In the genomic region with DNA sequence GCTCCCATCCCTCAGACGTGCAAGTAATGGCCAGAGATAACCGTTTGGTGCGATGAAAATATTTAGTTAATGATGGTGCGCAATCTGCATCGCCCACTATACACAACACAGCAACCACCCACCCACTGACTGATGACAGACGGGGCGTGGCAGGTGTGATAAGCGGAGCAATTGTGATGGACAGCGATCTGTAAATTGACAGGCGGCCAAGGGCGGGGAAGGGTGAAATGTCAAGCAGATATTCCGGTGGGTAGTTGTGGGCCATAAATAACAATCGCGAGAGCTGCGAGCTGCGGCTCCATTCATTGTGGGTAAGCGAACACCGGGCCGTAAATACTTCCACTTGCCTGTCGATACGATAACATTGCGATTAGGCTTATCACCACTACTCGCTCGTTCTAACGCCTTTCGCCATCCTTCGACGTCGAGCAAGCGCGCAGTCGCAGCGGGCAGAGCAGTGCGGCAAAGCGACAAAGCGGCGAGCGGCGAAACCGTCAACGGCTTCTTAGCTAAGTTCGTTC, we compare ENCODE assay signal across 4 fruit fly cellular contexts.
TF ChIP-seq lines count a peak whose summit lies in the region.

Gene yin (minus strand): TSS at position 51 of the 521 bp plus-strand sequence.

- peak; percentile 38 for TF ChIP-seq CTCF in whole organism, embryonic (GFP tag; optimal IDR thresholded peaks at IDR 0.05; lab: Kevin White, UChicago)

TF ChIP-seq in whole organism, adult, 20 proteins besides CTCF, POLR2A, EP300 and RAD21:
- no peak for TF ChIP-seq CG7045 (GFP tag; optimal IDR thresholded peaks at IDR 0.05; lab: Kevin White, UChicago)
- peak; percentile 68 for TF ChIP-seq cic (GFP tag; optimal IDR thresholded peaks at IDR 0.05; lab: Kevin White, UChicago)

TF ChIP-seq in whole organism, embryonic, 481 proteins besides CTCF, POLR2A, EP300 and RAD21 (continues in another document):
- TF ChIP-seq CG11504 (tag; optimal IDR thresholded peaks at IDR 0.05; lab: Kevin White, UChicago) (no peak), gfzf (GFP tag; optimal IDR thresholded peaks at IDR 0.05; lab: Kevin White, UChicago) (no peak), gce (GFP tag; IDR thresholded peaks at IDR 0.05; lab: Robert Waterston, UW) (no peak), sug (tag; optimal IDR thresholded peaks at IDR 0.05; lab: Kevin White, UChicago) (peak; percentile 50), BEAF-32 (GFP tag; optimal IDR thresholded peaks at IDR 0.05; lab: Kevin White, UChicago) (no peak), fd96Cb (tag; optimal IDR thresholded peaks at IDR 0.05; lab: Kevin White, UChicago) (no peak), bbx (GFP tag; IDR thresholded peaks at IDR 0.05; lab: Robert Waterston, UW; ENCODE audit: partially characterized antibody) (peak; percentile 34; the same call in 1 of the 2 replicates), btn (GFP tag; optimal IDR thresholded peaks at IDR 0.05; lab: Kevin White, UChicago) (no peak), CG10543 (GFP tag; optimal IDR thresholded peaks at IDR 0.05; lab: Kevin White, UChicago) (peak; percentile 14), CG10209 (GFP tag; optimal IDR thresholded peaks at IDR 0.05; lab: Kevin White, UChicago) (no peak), Optix (GFP tag; IDR thresholded peaks at IDR 0.05; lab: Robert Waterston, UW) (no peak), Hr78 (GFP tag; optimal IDR thresholded peaks at IDR 0.05; lab: Kevin White, UChicago) (peak in 1 of 2 experiments; percentile 65), bowl (GFP tag; IDR thresholded peaks at IDR 0.05; lab: Robert Waterston, UW) (peak; percentile 17; the same call in 1 of the 2 replicates), E2f2 (GFP tag; IDR thresholded peaks at IDR 0.05; lab: Robert Waterston, UW) (no peak), wek (GFP tag; optimal IDR thresholded peaks at IDR 0.05; lab: Kevin White, UChicago) (no peak), crol (GFP tag; IDR thresholded peaks at IDR 0.05; lab: Robert Waterston, UW) (peak; percentile 58; the same call in 1 of the 2 replicates), mirr (GFP tag; optimal IDR thresholded peaks at IDR 0.05; lab: Kevin White, UChicago) (peak; percentile 19), hkb (optimal IDR thresholded peaks at IDR 0.05; lab: Kevin White, UChicago) (no peak), hkb (GFP tag; IDR thresholded peaks at IDR 0.05; lab: Robert Waterston, UW) (no peak), CG12155 (GFP tag; optimal IDR thresholded peaks at IDR 0.05; lab: Kevin White, UChicago) (peak; percentile 42), Doc2 (GFP tag; IDR thresholded peaks at IDR 0.05; lab: Robert Waterston, UW) (no peak), Aef1 (GFP tag; IDR thresholded peaks at IDR 0.05; lab: Robert Waterston, UW) (no peak), CG34376 (GFP tag; optimal IDR thresholded peaks at IDR 0.05; lab: Kevin White, UChicago) (peak; percentile 75), Xrp1 (GFP tag; IDR thresholded peaks at IDR 0.05; lab: Robert Waterston, UW) (no peak), CG10274 (GFP tag; optimal IDR thresholded peaks at IDR 0.05; lab: Kevin White, UChicago) (no peak), exex (tag; optimal IDR thresholded peaks at IDR 0.05; lab: Kevin White, UChicago) (peak; percentile 70), abd-A (tag; optimal IDR thresholded peaks at IDR 0.05; lab: Kevin White, UChicago) (no peak), CG6175 (GFP tag; IDR thresholded peaks at IDR 0.05; lab: Robert Waterston, UW) (no peak)

TF ChIP-seq in whole organism, prepupa, 60 proteins besides CTCF, POLR2A, EP300 and RAD21:
- no peak for TF ChIP-seq CG16779 (tag; optimal IDR thresholded peaks at IDR 0.05; lab: Kevin White, UChicago)
- TF ChIP-seq CG6792 (GFP tag; optimal IDR thresholded peaks at IDR 0.05; lab: Kevin White, UChicago): no peak
- no peak for TF ChIP-seq ss (GFP tag; optimal IDR thresholded peaks at IDR 0.05; lab: Kevin White, UChicago)
- TF ChIP-seq CG11294 (GFP tag; IDR thresholded peaks at IDR 0.05; lab: Robert Waterston, UW): no peak
- no peak for TF ChIP-seq Met (GFP tag; optimal IDR thresholded peaks at IDR 0.05; lab: Kevin White, UChicago)
- peak; percentile 70 for TF ChIP-seq svp (GFP tag; lab: Kevin White, UChicago)
- TF ChIP-seq fd59A (GFP tag; optimal IDR thresholded peaks at IDR 0.05; lab: Kevin White, UChicago): no peak
- TF ChIP-seq eg (GFP tag; IDR thresholded peaks at IDR 0.05; lab: Robert Waterston, UW): 0 out of 3 replicates have a peak, but pooled peaks have one; percentile 31

TF ChIP-seq in whole organism, pupa, 21 proteins besides CTCF, POLR2A, EP300 and RAD21:
- TF ChIP-seq Ets98B (GFP tag; IDR thresholded peaks at IDR 0.05; lab: Robert Waterston, UW) (0 out of 2 replicates have a peak, but pooled peaks have one; percentile 13), gl (tag; optimal IDR thresholded peaks at IDR 0.05; lab: Kevin White, UChicago) (no peak), CG15710 (tag; optimal IDR thresholded peaks at IDR 0.05; lab: Kevin White, UChicago) (no peak)
